Worm (Caenorhabditis elegans): ENCODE data around the gene ZK637.14.

ZK637.14 gene

DNA sequence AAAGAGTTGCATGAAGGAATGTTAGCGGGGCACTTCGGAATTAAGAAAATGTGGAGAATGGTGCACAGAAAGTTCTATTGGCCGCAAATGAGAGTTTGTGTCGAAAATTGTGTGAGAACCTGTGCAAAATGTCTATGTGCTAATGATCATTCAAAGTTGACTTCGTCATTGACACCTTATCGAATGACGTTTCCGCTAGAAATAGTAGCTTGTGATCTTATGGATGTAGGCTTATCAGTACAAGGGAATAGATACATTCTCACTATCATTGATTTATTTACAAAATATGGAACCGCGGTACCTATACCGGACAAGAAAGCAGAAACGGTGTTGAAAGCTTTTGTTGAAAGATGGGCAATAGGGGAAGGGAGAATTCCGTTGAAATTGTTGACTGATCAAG, 30.5 kb downstream of the ZK637.14 start:
- TF ChIP-seq elt-2 (tag; optimal IDR thresholded peaks at IDR 0.05) (no peak), lsy-12 (tag; optimal IDR thresholded peaks at IDR 0.05) (no peak), nhr-12 (tag; optimal IDR thresholded peaks at IDR 0.05) (no peak), ceh-9 (tag; optimal IDR thresholded peaks at IDR 0.05) (no peak), nhr-25 (tag; optimal IDR thresholded peaks at IDR 0.05) (no peak), nhr-67 (tag; optimal IDR thresholded peaks at IDR 0.05) (no peak), skn-1 (tag; optimal IDR thresholded peaks at IDR 0.05) (no peak), nfya-1 (tag; optimal IDR thresholded peaks at IDR 0.05; ENCODE audit: insufficient read depth) (no peak), aly-2 (tag; optimal IDR thresholded peaks at IDR 0.05) (no peak), ama-1 (optimal IDR thresholded peaks at IDR 0.05) (no peak), lin-15B (tag; optimal IDR thresholded peaks at IDR 0.05) (no peak), nhr-76 (tag; optimal IDR thresholded peaks at IDR 0.05) (no peak), mdl-1 (tag; optimal IDR thresholded peaks at IDR 0.05) (no peak), pha-4 (tag; optimal IDR thresholded peaks at IDR 0.05) (no peak), nhr-23 (tag; optimal IDR thresholded peaks at IDR 0.05) (no peak), tbx-2 (tag; optimal IDR thresholded peaks at IDR 0.05) (no peak), daf-12 (tag; optimal IDR thresholded peaks at IDR 0.05) (no peak)

DNA sequence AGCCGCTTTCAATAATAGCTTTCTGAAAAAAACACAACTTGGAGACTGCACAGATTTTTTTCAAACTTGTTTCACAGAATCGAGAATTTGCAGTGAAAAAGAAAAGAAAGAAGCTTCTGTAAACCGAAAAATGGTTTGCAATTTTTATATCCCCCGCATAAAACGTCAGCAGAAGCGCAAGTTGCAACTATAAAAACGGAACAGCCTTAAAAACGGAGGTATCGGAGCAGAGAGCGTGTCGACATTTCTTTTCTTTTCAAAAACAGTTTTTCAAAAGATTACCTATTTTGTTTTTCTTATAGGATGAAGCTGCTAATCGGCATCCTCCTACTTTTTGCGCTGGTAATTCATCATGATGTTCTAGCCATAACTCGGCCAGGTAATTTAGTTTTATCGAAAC, 37.0 kb downstream of the ZK637.14 start, which contains the start of gene plg-1:
TSS of gene plg-1 (plus strand) at position 301 of the 400 bp plus-strand sequence.
- no peak for TF ChIP-seq nhr-237 (tag; optimal IDR thresholded peaks at IDR 0.05)
- no peak for TF ChIP-seq nhr-43 (tag; optimal IDR thresholded peaks at IDR 0.05; ENCODE audit: poor library complexity, severe bottlenecking)
- TF ChIP-seq sea-2 (GFP tag; optimal IDR thresholded peaks at IDR 0.05), result no peak
- TF ChIP-seq unc-39 (tag; optimal IDR thresholded peaks at IDR 0.05), result no peak
- TF ChIP-seq lin-15B (tag; optimal IDR thresholded peaks at IDR 0.05), result no peak
- TF ChIP-seq zag-1 (tag; optimal IDR thresholded peaks at IDR 0.05), result no peak
- TF ChIP-seq ZK546.5 (tag; optimal IDR thresholded peaks at IDR 0.05), result no peak
- TF ChIP-seq elt-3 (tag; optimal IDR thresholded peaks at IDR 0.05), result no peak
- no peak for TF ChIP-seq hmg-11 (tag; optimal IDR thresholded peaks at IDR 0.05)
- TF ChIP-seq ama-1 (optimal IDR thresholded peaks at IDR 0.05), result no peak
- TF ChIP-seq nhr-28 (tag; optimal IDR thresholded peaks at IDR 0.05), result no peak
- no peak for TF ChIP-seq ztf-4 (tag; optimal IDR thresholded peaks at IDR 0.05)
- no peak for TF ChIP-seq skn-1 (tag; optimal IDR thresholded peaks at IDR 0.05)
- TF ChIP-seq mdl-1 (tag; optimal IDR thresholded peaks at IDR 0.05), result no peak
- TF ChIP-seq ztf-11 (tag; optimal IDR thresholded peaks at IDR 0.05), result no peak
- TF ChIP-seq jun-1 (tag; optimal IDR thresholded peaks at IDR 0.05), result no peak
- no peak for TF ChIP-seq daf-12 (tag; optimal IDR thresholded peaks at IDR 0.05)
- no peak for TF ChIP-seq elt-2 (tag; optimal IDR thresholded peaks at IDR 0.05)
- no peak for TF ChIP-seq nhr-67 (tag; optimal IDR thresholded peaks at IDR 0.05)
- TF ChIP-seq snpc-4 (tag; optimal IDR thresholded peaks at IDR 0.05), result no peak

DNA sequence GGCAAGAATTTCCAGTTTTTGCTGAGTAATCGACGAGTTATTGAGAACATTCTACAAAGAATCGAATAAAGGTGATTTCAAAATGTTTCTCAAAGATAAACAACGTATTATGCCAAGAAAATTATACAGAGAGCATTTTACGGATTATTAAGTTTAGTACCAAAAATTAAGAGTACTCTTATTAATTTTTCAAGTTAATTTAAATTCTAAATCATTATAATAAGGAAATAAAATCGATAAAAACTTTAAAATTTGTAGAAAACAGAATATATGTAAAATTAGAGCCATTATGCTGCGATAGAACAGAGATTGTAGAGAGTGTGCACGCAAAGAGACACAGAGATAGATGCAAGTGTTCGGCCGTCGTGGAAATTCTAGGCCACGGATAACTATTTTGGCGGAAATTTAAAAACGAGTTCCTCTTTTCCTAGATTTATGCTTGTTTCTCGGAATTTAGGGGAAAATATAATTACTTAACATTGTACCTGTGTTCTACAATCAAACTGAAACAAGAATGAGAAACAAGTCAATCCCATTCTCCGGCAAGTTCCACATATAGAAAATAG, 38.4 kb downstream of the ZK637.14 start, which contains the start of gene F44E2.9:
TSS of gene F44E2.9 (minus strand) at position 51 of the 566 bp plus-strand sequence.
- TF ChIP-seq snpc-4 (tag; optimal IDR thresholded peaks at IDR 0.05) (peak; percentile 67), lin-15B (tag; optimal IDR thresholded peaks at IDR 0.05) (peak; percentile 80), skn-1 (tag; optimal IDR thresholded peaks at IDR 0.05) (no peak), nhr-77 (tag; optimal IDR thresholded peaks at IDR 0.05) (no peak), nhr-23 (tag; optimal IDR thresholded peaks at IDR 0.05) (peak; percentile 72), egl-27 (tag; optimal IDR thresholded peaks at IDR 0.05) (no peak), elt-2 (tag; optimal IDR thresholded peaks at IDR 0.05) (peak; percentile 22), lsy-12 (tag; optimal IDR thresholded peaks at IDR 0.05) (peak; percentile 25), ceh-28 (tag; optimal IDR thresholded peaks at IDR 0.05) (peak; percentile 38), nhr-25 (tag; optimal IDR thresholded peaks at IDR 0.05) (peak; percentile 33), nhr-43 (tag; optimal IDR thresholded peaks at IDR 0.05; ENCODE audit: poor library complexity, severe bottlenecking) (peak; percentile 76), lin-39 (tag; optimal IDR thresholded peaks at IDR 0.05) (peak; percentile 68), tbx-2 (tag; optimal IDR thresholded peaks at IDR 0.05) (no peak)

DNA sequence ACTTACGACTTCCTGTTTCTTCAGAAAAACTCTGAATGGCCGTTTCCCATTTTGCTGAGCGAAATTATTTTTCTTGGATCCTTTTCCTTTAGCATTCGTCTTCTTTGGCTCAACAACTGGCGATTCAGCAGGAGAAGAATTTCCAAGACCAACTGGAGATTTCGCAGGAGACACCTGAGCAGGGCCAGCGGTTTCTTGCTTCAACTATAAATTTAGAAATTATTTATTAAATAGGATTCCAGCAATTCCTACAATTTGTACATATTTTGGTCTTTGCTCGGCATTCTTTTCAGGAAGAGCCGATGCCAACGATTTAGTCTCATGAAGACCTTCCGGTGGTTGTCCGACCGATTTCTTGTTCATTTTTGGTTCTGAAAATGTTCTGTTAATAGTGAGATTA, 39.4 kb downstream of the ZK637.14 start, which contains the start of gene F44E2.8:
TSS of gene F44E2.8 (minus strand) at position 371 of the 400 bp plus-strand sequence.
- TF ChIP-seq skn-1 (tag; optimal IDR thresholded peaks at IDR 0.05), result no peak
- no peak for TF ChIP-seq snpc-4 (tag; optimal IDR thresholded peaks at IDR 0.05)
- no peak for TF ChIP-seq nhr-11 (tag; optimal IDR thresholded peaks at IDR 0.05)
- TF ChIP-seq lsy-12 (tag; optimal IDR thresholded peaks at IDR 0.05), result no peak
- TF ChIP-seq ceh-16 (tag; optimal IDR thresholded peaks at IDR 0.05), result no peak
- TF ChIP-seq nhr-76 (tag; optimal IDR thresholded peaks at IDR 0.05), result no peak
- no peak for TF ChIP-seq fos-1 (tag; optimal IDR thresholded peaks at IDR 0.05)
- TF ChIP-seq nhr-23 (tag; optimal IDR thresholded peaks at IDR 0.05), result no peak
- no peak for TF ChIP-seq zag-1 (tag; optimal IDR thresholded peaks at IDR 0.05)
- no peak for TF ChIP-seq ztf-4 (tag; optimal IDR thresholded peaks at IDR 0.05)
- TF ChIP-seq unc-62 (GFP tag; optimal IDR thresholded peaks at IDR 0.05), result no peak
- TF ChIP-seq nhr-28 (tag; optimal IDR thresholded peaks at IDR 0.05), result no peak
- no peak for TF ChIP-seq ztf-11 (tag; optimal IDR thresholded peaks at IDR 0.05)
- TF ChIP-seq nhr-43 (tag; optimal IDR thresholded peaks at IDR 0.05; ENCODE audit: poor library complexity, severe bottlenecking), result no peak
- TF ChIP-seq unc-39 (tag; optimal IDR thresholded peaks at IDR 0.05), result no peak
- no peak for TF ChIP-seq elt-1 (tag; optimal IDR thresholded peaks at IDR 0.05)
- no peak for TF ChIP-seq ama-1 (optimal IDR thresholded peaks at IDR 0.05)

All from whole organism, L3 larva.